Worm (Caenorhabditis elegans): ENCODE results near the gene Y45G5AM.4.

Gene Y45G5AM.4

ce11 chrV:4169658-4170057 is 6.6 kb downstream of the Y45G5AM.4 start:
- TF ChIP-seq ztf-23 (GFP tag; IDR thresholded peaks at IDR 0.05) (no peak), tab-1 (GFP tag; IDR thresholded peaks at IDR 0.05) (no peak), med-1 (GFP tag; optimal IDR thresholded peaks at IDR 0.05; ENCODE audit: insufficient read depth) (no peak), ref-1 (GFP tag; conservative IDR thresholded peaks at IDR 0.05) (no peak), klf-2 (GFP tag; conservative IDR thresholded peaks at IDR 0.05) (no peak), flt-1 (GFP tag; IDR thresholded peaks at IDR 0.05) (no peak), cog-1 (tag; optimal IDR thresholded peaks at IDR 0.05) (no peak)

ce11 chrV:4170138-4170537 is 7.1 kb downstream of the Y45G5AM.4 start, which contains the start of gene Y45G5AM.7:
Y45G5AM.7 (minus strand) TSS chrV:4170238.
- TF ChIP-seq ztf-23 (GFP tag; IDR thresholded peaks at IDR 0.05) (no peak), cog-1 (tag; optimal IDR thresholded peaks at IDR 0.05) (no peak), klf-2 (GFP tag; conservative IDR thresholded peaks at IDR 0.05) (no peak), med-1 (GFP tag; optimal IDR thresholded peaks at IDR 0.05; ENCODE audit: insufficient read depth) (no peak), flt-1 (GFP tag; IDR thresholded peaks at IDR 0.05) (no peak), ref-1 (GFP tag; conservative IDR thresholded peaks at IDR 0.05) (no peak), T22C8.4 (GFP tag; IDR thresholded peaks at IDR 0.05) (no peak), ztf-29 (GFP tag; IDR thresholded peaks at IDR 0.05) (no peak), tab-1 (GFP tag; IDR thresholded peaks at IDR 0.05) (no peak)

ce11 chrV:4175624-4176023 is 12.6 kb downstream of the Y45G5AM.4 start, which contains the start of the genes coh-4 and pid-5:
coh-4 (minus strand) TSS chrV:4175640.
pid-5 (plus strand) TSS chrV:4175882.
- TF ChIP-seq ref-1 (GFP tag; conservative IDR thresholded peaks at IDR 0.05) (no peak), klf-2 (GFP tag; conservative IDR thresholded peaks at IDR 0.05) (no peak), ztf-23 (GFP tag; IDR thresholded peaks at IDR 0.05) (no peak), ztf-29 (GFP tag; IDR thresholded peaks at IDR 0.05) (no peak), med-1 (GFP tag; optimal IDR thresholded peaks at IDR 0.05; ENCODE audit: insufficient read depth) (no peak), T22C8.4 (GFP tag; IDR thresholded peaks at IDR 0.05) (no peak), cog-1 (tag; optimal IDR thresholded peaks at IDR 0.05) (no peak), flt-1 (GFP tag; IDR thresholded peaks at IDR 0.05) (no peak), tab-1 (GFP tag; IDR thresholded peaks at IDR 0.05) (no peak)

- no peak for TF ChIP-seq ztf-29 (GFP tag; IDR thresholded peaks at IDR 0.05)
- TF ChIP-seq med-1 (GFP tag; optimal IDR thresholded peaks at IDR 0.05; ENCODE audit: insufficient read depth), result no peak
- TF ChIP-seq klf-2 (GFP tag; conservative IDR thresholded peaks at IDR 0.05), result no peak
- TF ChIP-seq flt-1 (GFP tag; IDR thresholded peaks at IDR 0.05), result no peak
- no peak for TF ChIP-seq cog-1 (tag; optimal IDR thresholded peaks at IDR 0.05)
- TF ChIP-seq ref-1 (GFP tag; conservative IDR thresholded peaks at IDR 0.05), result no peak
- TF ChIP-seq T22C8.4 (GFP tag; IDR thresholded peaks at IDR 0.05), result no peak
- TF ChIP-seq tab-1 (GFP tag; IDR thresholded peaks at IDR 0.05), result no peak
- TF ChIP-seq ztf-23 (GFP tag; IDR thresholded peaks at IDR 0.05), result no peak
Observed at ce11 chrV:4181272-4181671, 18.2 kb downstream of the Y45G5AM.4 start.

ce11 chrV:4181727-4182126 is 18.7 kb downstream of the Y45G5AM.4 start:
- TF ChIP-seq T22C8.4 (GFP tag; IDR thresholded peaks at IDR 0.05) (no peak), flt-1 (GFP tag; IDR thresholded peaks at IDR 0.05) (peak; percentile 70; the same call in 1 of the 2 replicates)

ce11 chrV:4182546-4182945 is 19.5 kb downstream of the Y45G5AM.4 start:
- no peak for TF ChIP-seq T22C8.4 (GFP tag; IDR thresholded peaks at IDR 0.05)
- no peak for TF ChIP-seq cog-1 (tag; optimal IDR thresholded peaks at IDR 0.05)
- no peak for TF ChIP-seq ztf-23 (GFP tag; IDR thresholded peaks at IDR 0.05)
- no peak for TF ChIP-seq tab-1 (GFP tag; IDR thresholded peaks at IDR 0.05)
- TF ChIP-seq flt-1 (GFP tag; IDR thresholded peaks at IDR 0.05), result no peak
- TF ChIP-seq klf-2 (GFP tag; conservative IDR thresholded peaks at IDR 0.05), result no peak

ce11 chrV:4185885-4186284 is 22.9 kb downstream of the Y45G5AM.4 start:
- TF ChIP-seq ztf-23 (GFP tag; IDR thresholded peaks at IDR 0.05), result no peak
- no peak for TF ChIP-seq flt-1 (GFP tag; IDR thresholded peaks at IDR 0.05)
- no peak for TF ChIP-seq klf-2 (GFP tag; conservative IDR thresholded peaks at IDR 0.05)
- no peak for TF ChIP-seq tab-1 (GFP tag; IDR thresholded peaks at IDR 0.05)
- TF ChIP-seq cog-1 (tag; optimal IDR thresholded peaks at IDR 0.05), result no peak
- no peak for TF ChIP-seq med-1 (GFP tag; optimal IDR thresholded peaks at IDR 0.05; ENCODE audit: insufficient read depth)
- TF ChIP-seq ztf-29 (GFP tag; IDR thresholded peaks at IDR 0.05), result no peak
- no peak for TF ChIP-seq ref-1 (GFP tag; conservative IDR thresholded peaks at IDR 0.05)
- TF ChIP-seq T22C8.4 (GFP tag; IDR thresholded peaks at IDR 0.05), result no peak

- TF ChIP-seq med-1 (GFP tag; optimal IDR thresholded peaks at IDR 0.05; ENCODE audit: insufficient read depth) (no peak), klf-2 (GFP tag; conservative IDR thresholded peaks at IDR 0.05) (no peak), cog-1 (tag; optimal IDR thresholded peaks at IDR 0.05) (no peak), ref-1 (GFP tag; conservative IDR thresholded peaks at IDR 0.05) (no peak), ztf-23 (GFP tag; IDR thresholded peaks at IDR 0.05) (no peak), tab-1 (GFP tag; IDR thresholded peaks at IDR 0.05) (no peak), T22C8.4 (GFP tag; IDR thresholded peaks at IDR 0.05) (no peak), flt-1 (GFP tag; IDR thresholded peaks at IDR 0.05) (no peak), ztf-29 (GFP tag; IDR thresholded peaks at IDR 0.05) (no peak)
Observed at ce11 chrV:4186453-4187143, 23.6 kb downstream of the Y45G5AM.4 start.

- TF ChIP-seq klf-2 (GFP tag; conservative IDR thresholded peaks at IDR 0.05) (no peak), cog-1 (tag; optimal IDR thresholded peaks at IDR 0.05) (no peak), ztf-23 (GFP tag; IDR thresholded peaks at IDR 0.05) (no peak), tab-1 (GFP tag; IDR thresholded peaks at IDR 0.05) (no peak), T22C8.4 (GFP tag; IDR thresholded peaks at IDR 0.05) (no peak), med-1 (GFP tag; optimal IDR thresholded peaks at IDR 0.05; ENCODE audit: insufficient read depth) (no peak), ref-1 (GFP tag; conservative IDR thresholded peaks at IDR 0.05) (no peak), flt-1 (GFP tag; IDR thresholded peaks at IDR 0.05) (no peak), ztf-29 (GFP tag; IDR thresholded peaks at IDR 0.05) (no peak)
Observed at ce11 chrV:4187144-4187485, 24.1 kb downstream of the Y45G5AM.4 start, which contains the start of gene nhr-114. nhr-114 (plus strand) TSS chrV:4187202.

- no peak for TF ChIP-seq T22C8.4 (GFP tag; IDR thresholded peaks at IDR 0.05)
- TF ChIP-seq klf-2 (GFP tag; conservative IDR thresholded peaks at IDR 0.05), result no peak
- no peak for TF ChIP-seq cog-1 (tag; optimal IDR thresholded peaks at IDR 0.05)
- no peak for TF ChIP-seq ref-1 (GFP tag; conservative IDR thresholded peaks at IDR 0.05)
- no peak for TF ChIP-seq flt-1 (GFP tag; IDR thresholded peaks at IDR 0.05)
- TF ChIP-seq ztf-23 (GFP tag; IDR thresholded peaks at IDR 0.05), result no peak
Observed at ce11 chrV:4189618-4190017, 26.6 kb downstream of the Y45G5AM.4 start.

Measured in whole organism, midembryonic.